Fruit fly (Drosophila melanogaster) whole organism, prepupa: ENCODE measurements around the gene grk.

ENCODE experiments used
- Blimp-1 ChIP-seq: fragments of 200-800 bp; sonication (Bioruptor generic); optimal IDR thresholded peaks from 3 replicates; lab custom pipeline; 2017; ENCODE audit warnings: missing biosample characterization, missing genetic modification characterization, mild to moderate bottlenecking, moderate library complexity, missing genetic modification reagents
- CG6854 ChIP-seq: fragments of 200-800 bp; sonication (Bioruptor generic); optimal IDR thresholded peaks from 2 replicates; lab custom pipeline; 2017; ENCODE audit warnings: missing biosample characterization, mild to moderate bottlenecking, missing genetic modification characterization
- OdsH ChIP-seq: fragments of 200-800 bp; sonication (Bioruptor generic); optimal IDR thresholded peaks from 3 replicates; lab custom pipeline; 2016; ENCODE audit warnings: missing biosample characterization, missing genetic modification characterization

DNA sequence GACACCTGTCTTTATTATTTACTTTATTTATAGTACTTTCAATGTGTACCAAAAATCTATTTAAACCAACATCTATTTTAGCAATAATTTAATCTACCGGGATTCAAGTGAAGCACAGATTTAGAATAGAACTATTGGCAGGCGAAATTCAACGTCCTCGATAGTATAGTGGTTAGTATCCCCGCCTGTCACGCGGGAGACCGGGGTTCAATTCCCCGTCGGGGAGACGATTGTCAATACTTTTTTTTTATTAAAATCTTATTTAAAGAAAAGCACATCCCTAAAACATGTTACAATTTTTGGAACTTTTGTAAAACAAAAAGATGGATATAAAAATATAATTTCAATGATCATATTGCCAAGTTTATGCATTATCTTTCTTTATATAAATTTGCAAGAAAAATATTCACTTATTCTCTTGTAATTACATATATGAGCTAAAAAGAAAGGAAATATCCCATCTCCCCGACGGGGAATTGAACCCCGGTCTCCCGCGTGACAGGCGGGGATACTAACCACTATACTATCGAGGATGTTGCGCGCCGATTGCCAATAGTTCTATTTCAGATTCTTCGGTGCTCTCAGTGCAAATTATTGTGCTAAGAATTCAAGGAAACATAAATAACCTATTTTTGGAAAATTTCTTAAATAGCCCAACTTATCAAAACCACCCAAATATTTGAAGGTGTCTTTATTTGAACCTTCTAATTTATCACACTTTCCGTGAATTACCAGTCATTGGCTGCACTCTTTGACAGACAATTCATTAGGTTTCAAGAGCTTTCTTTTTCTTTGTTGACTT, 48.4 kb upstream of the grk start, which contains the start of gene CG43796:
- TF ChIP-seq Blimp-1 (GFP tag; lab: Kevin White, UChicago) (no peak), CG6854 (no peak), OdsH (GFP tag; lab: Kevin White, UChicago) (no peak)
